Worm (Caenorhabditis elegans): ENCODE data around the gene grl-23.

The grl-23 gene

ce11 chrV:12554172-12555031 lies 22.3 kb downstream of the grl-23 start (continued):
- TF ChIP-seq ceh-32 (tag; optimal IDR thresholded peaks at IDR 0.05; ENCODE audit: poor library complexity) (no peak), lin-39 (tag; optimal IDR thresholded peaks at IDR 0.05) (no peak), php-3 (GFP tag; IDR thresholded peaks at IDR 0.05) (no peak), D1046.2 (GFP tag; IDR thresholded peaks at IDR 0.05) (no peak), lir-3 (tag; optimal IDR thresholded peaks at IDR 0.05) (no peak), mep-1 (tag; optimal IDR thresholded peaks at IDR 0.05) (no peak), zip-11 (GFP tag; IDR thresholded peaks at IDR 0.05) (no peak), F26F4.8 (GFP tag; conservative IDR thresholded peaks at IDR 0.05) (no peak), unc-62 (GFP tag; optimal IDR thresholded peaks at IDR 0.05 in 1 of 2) (peak in 1 of 2 experiments; percentile 88), unc-62 (tag; optimal IDR thresholded peaks at IDR 0.05) (no peak), mdl-1 (tag; optimal IDR thresholded peaks at IDR 0.05) (peak in 1 of 2 experiments; percentile 70), snpc-1.2 (GFP tag; IDR thresholded peaks at IDR 0.05) (no peak), lin-38 (GFP tag; IDR thresholded peaks at IDR 0.05) (no peak), zfp-3 (GFP tag; conservative IDR thresholded peaks at IDR 0.05) (no peak), hlh-11 (tag; optimal IDR thresholded peaks at IDR 0.05) (peak; percentile 41), hif-1 (tag; optimal IDR thresholded peaks at IDR 0.05) (no peak), dmd-9 (GFP tag; IDR thresholded peaks at IDR 0.05) (no peak), ama-1 (optimal IDR thresholded peaks at IDR 0.05) (peak; percentile 69), zip-2 (tag; optimal IDR thresholded peaks at IDR 0.05) (no peak), ztf-7 (tag; optimal IDR thresholded peaks at IDR 0.05) (no peak), nhr-25 (tag; optimal IDR thresholded peaks at IDR 0.05; ENCODE audit: borderline replicate concordance, insufficient read depth) (no peak), daf-16 (GFP tag; optimal IDR thresholded peaks at IDR 0.05) (no peak), daf-16 (tag; optimal IDR thresholded peaks at IDR 0.05) (no peak), ztf-11 (tag; optimal IDR thresholded peaks at IDR 0.05) (no peak), mes-2 (tag; optimal IDR thresholded peaks at IDR 0.05; ENCODE audit: poor library complexity, severe bottlenecking) (no peak), fkh-10 (GFP tag; optimal IDR thresholded peaks at IDR 0.05) (no peak), F44E2.7 (GFP tag; IDR thresholded peaks at IDR 0.05) (no peak), egl-27 (tag; optimal IDR thresholded peaks at IDR 0.05) (no peak), duxl-1 (tag; optimal IDR thresholded peaks at IDR 0.05; ENCODE audit: poor library complexity) (no peak), lsy-2 (tag; optimal IDR thresholded peaks at IDR 0.05) (no peak)

ce11 chrV:12553286-12553725 lies 23.4 kb downstream of the grl-23 start:
- TF ChIP-seq ctbp-1 (GFP tag; IDR thresholded peaks at IDR 0.05) (peak; percentile 32; the same call in 1 of the 2 replicates), lir-3 (tag; optimal IDR thresholded peaks at IDR 0.05) (no peak), daf-8 (GFP tag; IDR thresholded peaks at IDR 0.05) (no peak), php-3 (GFP tag; IDR thresholded peaks at IDR 0.05) (no peak), vab-7 (GFP tag; IDR thresholded peaks at IDR 0.05) (no peak), pha-4 (GFP tag; IDR thresholded peaks at IDR 0.05) (no peak), pha-4 (tag; optimal IDR thresholded peaks at IDR 0.05) (no peak), daf-19 (GFP tag; conservative IDR thresholded peaks at IDR 0.05) (no peak), mdt-29 (GFP tag; IDR thresholded peaks at IDR 0.05) (no peak), lin-38 (GFP tag; IDR thresholded peaks at IDR 0.05) (no peak), ceh-20 (GFP tag; IDR thresholded peaks at IDR 0.05) (peak; percentile 24; the same call in 1 of the 2 replicates), lin-39 (tag; optimal IDR thresholded peaks at IDR 0.05) (no peak), attf-4 (tag; optimal IDR thresholded peaks at IDR 0.05) (no peak), mes-2 (tag; optimal IDR thresholded peaks at IDR 0.05; ENCODE audit: poor library complexity, severe bottlenecking) (no peak), gei-8 (GFP tag; optimal IDR thresholded peaks at IDR 0.05) (peak; percentile 12), ceh-44 (GFP tag; IDR thresholded peaks at IDR 0.05) (no peak), hif-1 (tag; optimal IDR thresholded peaks at IDR 0.05) (no peak), zip-11 (GFP tag; IDR thresholded peaks at IDR 0.05) (no peak), nhr-111 (GFP tag; optimal IDR thresholded peaks at IDR 0.05) (no peak), madf-9 (GFP tag; conservative IDR thresholded peaks at IDR 0.05) (no peak), ces-1 (GFP tag; optimal IDR thresholded peaks at IDR 0.05) (no peak), zip-2 (tag; optimal IDR thresholded peaks at IDR 0.05) (no peak), R02D3.7 (tag; optimal IDR thresholded peaks at IDR 0.05) (no peak), unc-62 (GFP tag; optimal IDR thresholded peaks at IDR 0.05 in 1 of 2) (peak in 1 of 2 experiments; percentile 93), unc-62 (tag; optimal IDR thresholded peaks at IDR 0.05) (no peak), nhr-48 (tag; optimal IDR thresholded peaks at IDR 0.05) (peak; percentile 95), fos-1 (tag; optimal IDR thresholded peaks at IDR 0.05) (no peak), snpc-4 (tag; optimal IDR thresholded peaks at IDR 0.05) (no peak)
